Fruit fly (Drosophila melanogaster): ENCODE results near the gene CG13023.

DNA sequence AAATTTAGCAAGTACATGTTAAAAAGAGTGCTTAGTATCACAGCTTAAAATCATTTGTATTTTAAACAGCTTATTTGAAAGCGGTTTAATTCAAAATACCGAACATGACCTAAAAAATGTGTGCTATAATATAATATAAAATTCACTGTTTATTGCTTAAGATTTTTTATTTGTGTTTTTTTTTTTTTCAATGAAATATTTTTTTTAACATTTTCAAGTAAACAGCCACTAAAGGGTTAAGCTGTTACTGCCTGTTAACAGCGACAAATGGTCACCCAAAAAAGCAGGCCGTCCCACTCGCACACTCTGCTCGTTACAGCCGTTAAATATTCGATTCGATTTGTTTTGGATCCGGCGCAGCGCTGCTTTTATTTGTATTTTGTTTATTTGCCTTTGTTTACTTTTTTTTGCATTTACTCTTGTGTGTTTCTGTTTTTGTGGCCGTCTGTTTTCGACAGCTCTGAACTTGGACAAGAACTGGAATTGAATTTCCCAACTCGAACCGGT, 47.5 kb upstream of the CG13023 start:
- TF ChIP-seq Clk (GFP tag; optimal IDR thresholded peaks at IDR 0.05), result no peak
- TF ChIP-seq Mnt (GFP tag; optimal IDR thresholded peaks at IDR 0.05), result no peak
- no peak for TF ChIP-seq CG1620 (GFP tag; optimal IDR thresholded peaks at IDR 0.05)
- no peak for TF ChIP-seq CG33017 (tag; optimal IDR thresholded peaks at IDR 0.05)
- no peak for TF ChIP-seq Crg-1 (GFP tag; optimal IDR thresholded peaks at IDR 0.05)
- no peak for TF ChIP-seq CG11617 (GFP tag; optimal IDR thresholded peaks at IDR 0.05)
- TF ChIP-seq bab1 (GFP tag; optimal IDR thresholded peaks at IDR 0.05), result no peak
- TF ChIP-seq cic (GFP tag; optimal IDR thresholded peaks at IDR 0.05), result no peak
- TF ChIP-seq CG12768 (GFP tag; optimal IDR thresholded peaks at IDR 0.05), result no peak
- TF ChIP-seq CG14711 (tag; optimal IDR thresholded peaks at IDR 0.05), result no peak
- no peak for TF ChIP-seq Hr96 (GFP tag; optimal IDR thresholded peaks at IDR 0.05)

Data from whole organism, adult.